Worm (Caenorhabditis elegans): ENCODE data around the gene his-32.
"Not testable (repeated sequence)": the region's sequence is repeated elsewhere in the genome, so short reads cannot be mapped to it uniquely, and the experiment has no call there.

Gene his-32

ce11 chrIV:8352036-8352435 is 17.9 kb downstream of the his-32 start, which contains the start of gene F17E9.16:
F17E9.16 (plus strand) TSS chrIV:8352336.
- TF ChIP-seq pha-4 (GFP tag; IDR thresholded peaks at IDR 0.05); pha-4 (tag; optimal IDR thresholded peaks at IDR 0.05); lir-3 (tag; optimal IDR thresholded peaks at IDR 0.05); lsy-2 (tag; optimal IDR thresholded peaks at IDR 0.05): not testable (repeated sequence)

ce11 chrIV:8354572-8354971 is 20.5 kb downstream of the his-32 start, which contains the start of gene F17E9.3:
F17E9.3 (plus strand) TSS chrIV:8354872.
- no peak for TF ChIP-seq mdt-29 (GFP tag; IDR thresholded peaks at IDR 0.05)
- no peak for TF ChIP-seq duxl-1 (tag; optimal IDR thresholded peaks at IDR 0.05; ENCODE audit: poor library complexity)
- TF ChIP-seq gei-8 (GFP tag; optimal IDR thresholded peaks at IDR 0.05) = no peak
- TF ChIP-seq nhr-28 (tag; optimal IDR thresholded peaks at IDR 0.05) = no peak
- no peak for TF ChIP-seq cey-2 (tag; optimal IDR thresholded peaks at IDR 0.05; ENCODE audit: borderline replicate concordance, insufficient read depth)
- TF ChIP-seq lin-38 (GFP tag; IDR thresholded peaks at IDR 0.05) = no peak
- no peak for TF ChIP-seq fkh-10 (GFP tag; optimal IDR thresholded peaks at IDR 0.05)
- TF ChIP-seq php-3 (GFP tag; IDR thresholded peaks at IDR 0.05) = no peak
- no peak for TF ChIP-seq nhr-25 (tag; optimal IDR thresholded peaks at IDR 0.05; ENCODE audit: borderline replicate concordance, insufficient read depth)
- no peak for TF ChIP-seq lim-7 (GFP tag; IDR thresholded peaks at IDR 0.05)

- TF ChIP-seq D1046.2 (GFP tag; IDR thresholded peaks at IDR 0.05) (no peak), nhr-76 (tag; optimal IDR thresholded peaks at IDR 0.05) (no peak), php-3 (GFP tag; IDR thresholded peaks at IDR 0.05) (no peak), lsy-2 (tag; optimal IDR thresholded peaks at IDR 0.05) (no peak), daf-16 (GFP tag; optimal IDR thresholded peaks at IDR 0.05) (no peak), daf-16 (tag; optimal IDR thresholded peaks at IDR 0.05) (no peak), nhr-28 (tag; optimal IDR thresholded peaks at IDR 0.05) (no peak), cey-2 (tag; optimal IDR thresholded peaks at IDR 0.05; ENCODE audit: borderline replicate concordance, insufficient read depth) (no peak), rbr-2 (tag; optimal IDR thresholded peaks at IDR 0.05) (no peak), skn-1 (tag; optimal IDR thresholded peaks at IDR 0.05) (no peak), mdl-1 (tag; optimal IDR thresholded peaks at IDR 0.05) (no peak), ztf-7 (tag; optimal IDR thresholded peaks at IDR 0.05) (no peak), unc-39 (tag; optimal IDR thresholded peaks at IDR 0.05) (no peak), nhr-6 (tag; optimal IDR thresholded peaks at IDR 0.05) (no peak), R02D3.7 (tag; optimal IDR thresholded peaks at IDR 0.05) (no peak), ztf-11 (tag; optimal IDR thresholded peaks at IDR 0.05) (no peak), daf-8 (GFP tag; IDR thresholded peaks at IDR 0.05) (no peak)
Observed at ce11 chrIV:8355592-8355991, 21.5 kb downstream of the his-32 start, which contains the start of the genes F17E9.2 and col-116. F17E9.2 (plus strand) TSS chrIV:8355892. col-116 (plus strand) TSS chrIV:8355906.

- no peak for TF ChIP-seq ceh-82 (tag; optimal IDR thresholded peaks at IDR 0.05)
- peak; percentile 76; the same call in 1 of the 2 replicates for TF ChIP-seq set-16 (GFP tag; IDR thresholded peaks at IDR 0.05)
- no peak for TF ChIP-seq aha-1 (tag)
- no peak for TF ChIP-seq nhr-25 (tag; optimal IDR thresholded peaks at IDR 0.05; ENCODE audit: borderline replicate concordance, insufficient read depth)
Observed at ce11 chrIV:8357299-8357698, 23.2 kb downstream of the his-32 start.

ce11 chrIV:8358492-8358891 is 24.4 kb downstream of the his-32 start, which contains the start of gene D2096.13:
D2096.13 (minus strand) TSS chrIV:8358592.
- no peak for TF ChIP-seq nhr-10 (tag; optimal IDR thresholded peaks at IDR 0.05)
- TF ChIP-seq aha-1 (tag) = peak; percentile 35

ce11 chrIV:8359716-8360407 is 25.8 kb downstream of the his-32 start, which contains the start of gene D2096.5:
D2096.5 (minus strand) TSS chrIV:8359766.
- no peak for TF ChIP-seq nhr-41 (GFP tag; IDR thresholded peaks at IDR 0.05)
- peak; percentile 29 for TF ChIP-seq nhr-28 (tag; optimal IDR thresholded peaks at IDR 0.05)
- TF ChIP-seq F44E2.7 (GFP tag; IDR thresholded peaks at IDR 0.05) = no peak
- no peak for TF ChIP-seq daf-16 (GFP tag; optimal IDR thresholded peaks at IDR 0.05)
- peak; percentile 44 for TF ChIP-seq daf-16 (tag; optimal IDR thresholded peaks at IDR 0.05)
- no peak for TF ChIP-seq daf-19 (GFP tag; conservative IDR thresholded peaks at IDR 0.05)
- no peak for TF ChIP-seq ceh-28 (tag; optimal IDR thresholded peaks at IDR 0.05)
- no peak for TF ChIP-seq gei-8 (GFP tag; optimal IDR thresholded peaks at IDR 0.05)
- no peak for TF ChIP-seq D1046.2 (GFP tag; IDR thresholded peaks at IDR 0.05)
- no peak for TF ChIP-seq dmd-6 (GFP tag; IDR thresholded peaks at IDR 0.05)
- no peak for TF ChIP-seq mes-2 (tag; optimal IDR thresholded peaks at IDR 0.05; ENCODE audit: poor library complexity, severe bottlenecking)
- no peak for TF ChIP-seq nhr-76 (tag; optimal IDR thresholded peaks at IDR 0.05)
- no peak for TF ChIP-seq vab-7 (GFP tag; IDR thresholded peaks at IDR 0.05)
- TF ChIP-seq ztf-7 (tag; optimal IDR thresholded peaks at IDR 0.05) = no peak
- TF ChIP-seq R02D3.7 (tag; optimal IDR thresholded peaks at IDR 0.05) = no peak
- no peak for TF ChIP-seq snpc-1.2 (GFP tag; IDR thresholded peaks at IDR 0.05)
- TF ChIP-seq pha-4 (GFP tag; IDR thresholded peaks at IDR 0.05) = no peak
- TF ChIP-seq pha-4 (tag; optimal IDR thresholded peaks at IDR 0.05) = peak; percentile 29
- TF ChIP-seq daf-12 (tag; optimal IDR thresholded peaks at IDR 0.05) = no peak
